Worm (Caenorhabditis elegans): ENCODE measurements around the gene T04A8.18.

DNA sequence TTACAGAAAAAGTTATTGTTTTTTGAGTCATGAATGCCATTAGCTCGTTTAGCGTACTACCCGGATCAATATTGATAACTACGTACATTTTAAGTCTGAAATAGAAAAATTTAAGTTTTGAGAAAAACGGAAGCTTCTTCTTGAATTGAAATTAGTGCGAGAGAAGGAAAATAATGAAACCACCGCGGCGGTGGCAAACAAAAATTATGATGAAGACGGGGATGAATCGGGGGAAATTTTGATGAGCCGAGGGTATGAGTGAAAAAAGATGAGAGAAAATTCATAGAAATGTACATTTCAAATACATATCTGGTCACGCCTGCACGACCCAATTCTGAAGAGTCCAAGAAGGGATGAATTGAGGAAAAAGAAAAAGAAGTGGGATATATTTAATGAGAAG, 43.7 kb upstream of the T04A8.18 start, which contains the start of gene T23F11.4:
- TF ChIP-seq tbx-9 (tag; optimal IDR thresholded peaks at IDR 0.05; ENCODE audit: borderline replicate concordance), result no peak
- TF ChIP-seq unc-62 (GFP tag; optimal IDR thresholded peaks at IDR 0.05), result no peak
- no peak for TF ChIP-seq mxl-1 (tag; optimal IDR thresholded peaks at IDR 0.05)
- TF ChIP-seq efl-1 (GFP tag; optimal IDR thresholded peaks at IDR 0.05), result no peak
- no peak for TF ChIP-seq unc-130 (GFP tag; optimal IDR thresholded peaks at IDR 0.05)
